Worm (Caenorhabditis elegans) whole organism, young adult: ENCODE data around the gene F44A2.5.

Source experiments
- B0019.2 ChIP-seq: fragments of 200-800 bp; sonication (Bioruptor generic); conservative IDR thresholded peaks from 2 replicates; pipeline ENCODE4 v1.3.6; 2022; ENCODE audit warnings: missing genetic modification reagents, missing genetic modification characterization, missing compliant biosample characterization
- B0035.1 ChIP-seq: sonication (generic microtip); optimal IDR thresholded peaks from 2 replicates; lab custom pipeline; 2016; ENCODE audit warnings: missing genetic modification characterization, mild to moderate bottlenecking, missing compliant biosample characterization, missing genotype, missing genetic modification reagents
- D2030.7 ChIP-seq: fragments of 200-800 bp; sonication (Bioruptor generic); IDR thresholded peaks from 2 replicates; pipeline ENCODE4 v1.3.6; 2022; ENCODE audit warnings: missing genetic modification reagents, missing genetic modification characterization, missing compliant biosample characterization
- F33H1.4 ChIP-seq: fragments of 200-800 bp; sonication (Bioruptor generic); IDR thresholded peaks from 2 replicates; pipeline ENCODE4 v1.3.6; 2022; ENCODE audit warnings: missing genetic modification reagents, missing genetic modification characterization, missing compliant biosample characterization
- F37B4.10 ChIP-seq: fragments of 200-800 bp; sonication (Bioruptor generic); IDR thresholded peaks from 2 replicates; pipeline ENCODE4 v1.3.6; 2022; ENCODE audit warnings: missing genetic modification characterization, missing compliant biosample characterization
- F39B2.1 ChIP-seq: fragments of 200-800 bp; sonication (Bioruptor generic); IDR thresholded peaks from 2 replicates; pipeline ENCODE4 v1.3.6; 2022; ENCODE audit warnings: missing genetic modification reagents, missing genetic modification characterization, missing compliant biosample characterization
- F52B5.7 ChIP-seq: sonication (generic microtip); optimal IDR thresholded peaks from 2 replicates; lab custom pipeline; 2016; ENCODE audit warnings: mild to moderate bottlenecking, missing genetic modification characterization, missing compliant biosample characterization
- K11D2.4 ChIP-seq: fragments of 200-800 bp; sonication (Bioruptor generic); IDR thresholded peaks from 2 replicates; pipeline ENCODE4 v1.3.6; 2022; ENCODE audit warnings: missing genetic modification reagents, missing genetic modification characterization, missing compliant biosample characterization
- T07F8.4 ChIP-seq: sonication (generic microtip); optimal IDR thresholded peaks from 2 replicates; lab custom pipeline; 2016; ENCODE audit warnings: mild to moderate bottlenecking, missing genetic modification characterization, moderate library complexity, missing compliant biosample characterization
- Y53F4B.3 ChIP-seq: fragments of 200-800 bp; sonication (Bioruptor generic); IDR thresholded peaks from 2 replicates; pipeline ENCODE4 v1.3.6; 2022; ENCODE audit warnings: missing genetic modification reagents, missing genetic modification characterization, missing compliant biosample characterization
- Y53G8AR.9 ChIP-seq: fragments of 200-800 bp; sonication (Bioruptor generic); conservative IDR thresholded peaks from 2 replicates; pipeline ENCODE4 v1.3.6; 2022; ENCODE audit warnings: missing genetic modification reagents, missing genetic modification characterization, missing compliant biosample characterization
- Y56A3A.18 ChIP-seq: fragments of 200-800 bp; sonication (Bioruptor generic); IDR thresholded peaks from 2 replicates; pipeline ENCODE4 v1.3.6; 2022; ENCODE audit warnings: missing genetic modification reagents, missing genetic modification characterization, missing compliant biosample characterization
- Y67H2A.10 ChIP-seq: fragments of 200-800 bp; sonication (Bioruptor generic); conservative IDR thresholded peaks from 2 replicates; pipeline ENCODE4 v1.3.6; 2022; ENCODE audit warnings: missing genetic modification reagents, missing genetic modification characterization, missing compliant biosample characterization
- Y95B8A.8 ChIP-seq: fragments of 200-800 bp; sonication (Bioruptor generic); IDR thresholded peaks from 2 replicates; pipeline ENCODE4 v1.3.6; 2022; ENCODE audit warnings: missing genetic modification reagents, missing genetic modification characterization, missing compliant biosample characterization
- ama-1 ChIP-seq, 3 experiments: fragments of 150-350 bp in 1 of 3; sonication (generic microtip) in 2 of 3; optimal IDR thresholded peaks; 2 replicates each; lab custom pipeline; 2014 to 2018; ENCODE audit warnings: missing biosample characterization in 2 of 3, missing genetic modification characterization in 2 of 3, missing genetic modification reagents in 2 of 3
- aptf-2 ChIP-seq: fragments of 200-800 bp; sonication (Bioruptor generic); conservative IDR thresholded peaks from 2 replicates; pipeline ENCODE4 v1.3.6; 2022; ENCODE audit warnings: missing genetic modification reagents, missing genetic modification characterization, missing compliant biosample characterization
- aptf-3 ChIP-seq: fragments of 200-800 bp; sonication (Bioruptor generic); IDR thresholded peaks from 2 replicates; pipeline ENCODE4 v1.3.6; 2022; ENCODE audit warnings: missing genetic modification characterization, missing compliant biosample characterization
- bed-1 ChIP-seq: fragments of 200-800 bp; sonication (Bioruptor generic); IDR thresholded peaks from 2 replicates; pipeline ENCODE4 v1.3.6; 2022; ENCODE audit warnings: missing genetic modification reagents, missing genetic modification characterization, missing compliant biosample characterization
- bed-2 ChIP-seq: fragments of 200-800 bp; sonication (Bioruptor generic); IDR thresholded peaks from 2 replicates; pipeline ENCODE4 v1.3.6; 2022; ENCODE audit warnings: missing genetic modification reagents, missing genetic modification characterization, missing compliant biosample characterization
- cebp-1 ChIP-seq, 2 experiments: fragments of 200-800 bp in 1 of 2; sonication (Bioruptor generic) in 1 of 2; sonication (generic microtip) in 1 of 2; IDR thresholded peaks in 1 of 2; optimal IDR thresholded peaks in 1 of 2; 2 replicates each; pipeline versions ENCODE4 v1.3.6 to Lab custom; 2017 to 2022; ENCODE audit warnings: missing compliant biosample characterization in 2 of 2, missing genetic modification characterization in 2 of 2, mild to moderate bottlenecking in 1 of 2, missing genetic modification reagents in 1 of 2, moderate library complexity in 1 of 2
- ceh-27 ChIP-seq: fragments of 200-800 bp; sonication (Bioruptor generic); optimal IDR thresholded peaks from 2 replicates; lab custom pipeline; 2018; ENCODE audit warnings: mild to moderate bottlenecking, missing genetic modification characterization, moderate library complexity, missing compliant biosample characterization
- ceh-79 ChIP-seq: sonication (generic microtip); optimal IDR thresholded peaks from 2 replicates; lab custom pipeline; 2017; ENCODE audit warnings: mild to moderate bottlenecking, missing genetic modification characterization, missing compliant biosample characterization
- dox-1 ChIP-seq: fragments of 200-800 bp; sonication (Bioruptor generic); IDR thresholded peaks from 2 replicates; pipeline ENCODE4 v1.3.6; 2022; ENCODE audit warnings: missing genetic modification reagents, missing genetic modification characterization, missing compliant biosample characterization
- efl-1 ChIP-seq: fragments of 150-350 bp; optimal IDR thresholded peaks from 2 replicates; lab custom pipeline; 2014; ENCODE audit warnings: missing biosample characterization, missing genetic modification reagents, missing genetic modification characterization
- ekl-4 ChIP-seq: fragments of 200-800 bp; sonication (Bioruptor generic); IDR thresholded peaks from 2 replicates; pipeline ENCODE4 v1.3.6; 2022; ENCODE audit warnings: missing genetic modification reagents, missing genetic modification characterization, missing compliant biosample characterization
- ets-4 ChIP-seq: fragments of 200-800 bp; sonication (Bioruptor generic); optimal IDR thresholded peaks from 2 replicates; lab custom pipeline; 2018; ENCODE audit warnings: mild to moderate bottlenecking, missing genetic modification characterization, missing compliant biosample characterization
- gei-17 ChIP-seq: fragments of 200-800 bp; sonication (Bioruptor generic); optimal IDR thresholded peaks from 2 replicates; lab custom pipeline; 2018; ENCODE audit warnings: mild to moderate bottlenecking, missing genetic modification characterization, missing compliant biosample characterization
- hlh-26 ChIP-seq: fragments of 200-800 bp; sonication (Bioruptor generic); conservative IDR thresholded peaks from 2 replicates; pipeline ENCODE4 v1.3.6; 2022; ENCODE audit warnings: missing genetic modification reagents, missing genetic modification characterization, missing compliant biosample characterization
- hmg-20 ChIP-seq: fragments of 200-800 bp; sonication (Bioruptor generic); IDR thresholded peaks from 2 replicates; pipeline ENCODE4 v1.3.6; 2022; ENCODE audit warnings: missing genetic modification reagents, missing genetic modification characterization, missing compliant biosample characterization
- hrde-1 ChIP-seq: sonication (generic microtip); optimal IDR thresholded peaks from 2 replicates; lab custom pipeline; 2016; ENCODE audit warnings: missing genetic modification characterization, mild to moderate bottlenecking, missing compliant biosample characterization, moderate library complexity, missing genotype, missing genetic modification reagents, borderline replicate concordance
- hsf-1 ChIP-seq: fragments of 200-800 bp; sonication (Bioruptor generic); IDR thresholded peaks from 2 replicates; pipeline ENCODE4 v1.3.6; 2022; ENCODE audit warnings: missing genetic modification reagents, missing genetic modification characterization, missing compliant biosample characterization
- lin-35 ChIP-seq, 3 experiments: fragments of 150-350 bp in 2 of 3; sonication (generic microtip) in 1 of 3; optimal IDR thresholded peaks; 2 replicates each; lab custom pipeline; 2014 to 2018; ENCODE audit warnings: missing biosample characterization in 3 of 3, missing genetic modification characterization in 3 of 3, missing genetic modification reagents in 3 of 3
- lir-1 ChIP-seq: fragments of 200-800 bp; sonication (Bioruptor generic); conservative IDR thresholded peaks from 2 replicates; pipeline ENCODE4 v1.3.6; 2022; ENCODE audit warnings: missing genetic modification reagents, missing genetic modification characterization, missing compliant biosample characterization
- madf-6 ChIP-seq: fragments of 200-800 bp; sonication (Bioruptor generic); IDR thresholded peaks from 2 replicates; pipeline ENCODE4 v1.3.6; 2022; ENCODE audit warnings: missing genetic modification reagents, missing genetic modification characterization, missing compliant biosample characterization
- madf-8 ChIP-seq: fragments of 200-800 bp; sonication (Bioruptor generic); conservative IDR thresholded peaks from 2 replicates; pipeline ENCODE4 v1.3.6; 2022; ENCODE audit warnings: missing genetic modification reagents, missing genetic modification characterization, missing compliant biosample characterization
- mel-28 ChIP-seq: sonication (generic microtip); optimal IDR thresholded peaks from 2 replicates; lab custom pipeline; 2016; ENCODE audit warnings: borderline replicate concordance, mild to moderate bottlenecking, missing genetic modification characterization, missing compliant biosample characterization
- nfyb-1 ChIP-seq: fragments of 200-800 bp; sonication (Bioruptor generic); IDR thresholded peaks from 2 replicates; pipeline ENCODE4 v1.3.6; 2022; ENCODE audit warnings: missing genetic modification reagents, missing genetic modification characterization, missing compliant biosample characterization
- rcor-1 ChIP-seq: fragments of 200-800 bp; sonication (Bioruptor generic); IDR thresholded peaks from 2 replicates; pipeline ENCODE4 v1.3.6; 2022; ENCODE audit warnings: missing genetic modification reagents, missing genetic modification characterization, missing compliant biosample characterization
- sdz-38 ChIP-seq: sonication (generic microtip); optimal IDR thresholded peaks from 2 replicates; lab custom pipeline; 2016; ENCODE audit warnings: missing genotype, missing genetic modification characterization, missing compliant biosample characterization
- snpc-1.1 ChIP-seq: sonication (generic microtip); optimal IDR thresholded peaks from 2 replicates; lab custom pipeline; 2017; ENCODE audit warnings: missing genetic modification characterization, mild to moderate bottlenecking, missing compliant biosample characterization, antibody characterized with exemption, moderate library complexity, missing genotype, missing genetic modification reagents; ENCODE audit not compliant: insufficient read depth
- tbp1 ChIP-seq: fragments of 200-800 bp; sonication (Bioruptor generic); optimal IDR thresholded peaks from 2 replicates; lab custom pipeline; 2018; ENCODE audit warnings: mild to moderate bottlenecking, missing genetic modification characterization, missing compliant biosample characterization
- tbx-9 ChIP-seq: sonication (generic microtip); optimal IDR thresholded peaks from 2 replicates; lab custom pipeline; 2016; ENCODE audit warnings: borderline replicate concordance, missing genetic modification characterization, inconsistent platforms, missing compliant biosample characterization
- tlf-1 ChIP-seq: fragments of 200-800 bp; sonication (Bioruptor generic); optimal IDR thresholded peaks from 2 replicates; lab custom pipeline; 2018; ENCODE audit warnings: mild to moderate bottlenecking, missing genetic modification characterization, missing compliant biosample characterization
- ztf-28 ChIP-seq: fragments of 200-800 bp; sonication (Bioruptor generic); IDR thresholded peaks from 2 replicates; pipeline ENCODE4 v1.3.6; 2022; ENCODE audit warnings: missing genetic modification reagents, missing genetic modification characterization, missing compliant biosample characterization
- ztf-3 ChIP-seq: fragments of 200-800 bp; sonication (Bioruptor generic); optimal IDR thresholded peaks from 2 replicates; lab custom pipeline; 2018; ENCODE audit warnings: mild to moderate bottlenecking, missing genetic modification characterization, missing compliant biosample characterization

Gene F44A2.5

ce11 chrV:9342965-9343628 is 45.7 kb downstream of the F44A2.5 start (continued):
- TF ChIP-seq Y95B8A.8 (GFP tag; lab: Robert Waterston, UW) (peak; percentile 82), hsf-1 (GFP tag; lab: Robert Waterston, UW) (peak; percentile 43; the same call in 1 of the 2 replicates), tbx-9 (tag; lab: Kevin White, UChicago) (no peak), B0035.1 (no peak), gei-17 (GFP tag; lab: Kevin White, UChicago) (no peak), hrde-1 (tag; lab: Kevin White, UChicago) (peak; percentile 44), ceh-79 (no peak), sdz-38 (tag; lab: Kevin White, UChicago) (no peak), ztf-3 (no peak), ceh-27 (no peak), Y56A3A.18 (GFP tag; lab: Robert Waterston, UW) (peak; percentile 50), madf-6 (peak; percentile 59), lin-35 (GFP tag; optimal IDR thresholded peaks at IDR 0.05; lab: Kevin White, UChicago) (no peak), nfyb-1 (GFP tag; lab: Robert Waterston, UW) (peak; percentile 86), aptf-3 (peak; percentile 57; the same call in 1 of the 2 replicates), Y67H2A.10 (GFP tag; lab: Robert Waterston, UW) (no peak; the same call in 1 of the 2 replicates), ets-4 (GFP tag; lab: Kevin White, UChicago) (no peak), madf-8 (no peak; the same call in 1 of the 2 replicates), ztf-28 (peak; percentile 59), cebp-1 (GFP tag; IDR thresholded peaks at IDR 0.05; lab: Robert Waterston, UW) (peak; percentile 49; the same call in 1 of the 2 replicates), cebp-1 (tag; optimal IDR thresholded peaks at IDR 0.05; lab: Kevin White, UChicago) (peak; percentile 7), ekl-4 (peak; percentile 77), Y53F4B.3 (GFP tag; lab: Robert Waterston, UW) (no peak), F52B5.7 (tag; lab: Kevin White, UChicago) (no peak), D2030.7 (GFP tag; lab: Robert Waterston, UW) (peak; percentile 49; the same call in 1 of the 2 replicates), ama-1 (optimal IDR thresholded peaks at IDR 0.05; lab: Kevin White, UChicago) (peak; percentile 85), ama-1 (GFP tag; optimal IDR thresholded peaks at IDR 0.05; lab: Kevin White, UChicago) (peak in 1 of 2 experiments; percentile 45), F33H1.4 (GFP tag; lab: Robert Waterston, UW) (no peak), F37B4.10 (GFP tag; lab: Robert Waterston, UW) (0 out of 2 replicates have a peak, but pooled peaks have one; percentile 30), snpc-1.1 (tag; lab: Kevin White, UChicago) (peak; percentile 15), hmg-20 (GFP tag; lab: Robert Waterston, UW) (peak; percentile 51; the same call in 1 of the 2 replicates), mel-28 (no peak), hlh-26 (GFP tag; lab: Robert Waterston, UW) (no peak), T07F8.4 (tag; lab: Kevin White, UChicago) (no peak), B0019.2 (GFP tag; lab: Robert Waterston, UW) (0 out of 2 replicates have a peak, but pooled peaks have one; percentile 11), bed-2 (GFP tag; lab: Robert Waterston, UW) (no peak), bed-1 (GFP tag; lab: Robert Waterston, UW) (0 out of 2 replicates have a peak, but pooled peaks have one; percentile 8), tlf-1 (peak; percentile 34), Y53G8AR.9 (GFP tag; lab: Robert Waterston, UW) (peak; percentile 92), efl-1 (no peak), aptf-2 (no peak), F39B2.1 (GFP tag; lab: Robert Waterston, UW) (no peak), K11D2.4 (GFP tag; lab: Robert Waterston, UW) (peak; percentile 82), tbp1 (no peak), lir-1 (0 out of 2 replicates have a peak, but pooled peaks have one; percentile 27), rcor-1 (GFP tag; lab: Robert Waterston, UW) (peak; percentile 62; the same call in 1 of the 2 replicates), dox-1 (GFP tag; lab: Robert Waterston, UW) (peak; percentile 91)
